Worm (Caenorhabditis elegans) whole organism, young adult: Measurements from ENCODE around the gene teg-1.

Experiments
- C06A6.2 ChIP-seq: fragments of 200-800 bp; sonication (Bioruptor generic); conservative IDR thresholded peaks from 2 replicates; pipeline ENCODE4 v1.3.6; 2022; ENCODE audit warnings: missing genetic modification characterization, missing compliant biosample characterization
- C17E4.6 ChIP-seq: fragments of 200-800 bp; sonication (Bioruptor generic); IDR thresholded peaks from 2 replicates; pipeline ENCODE4 v1.3.6; 2022; ENCODE audit warnings: missing genetic modification reagents, missing genetic modification characterization, missing compliant biosample characterization
- D2030.7 ChIP-seq: fragments of 200-800 bp; sonication (Bioruptor generic); IDR thresholded peaks from 2 replicates; pipeline ENCODE4 v1.3.6; 2022; ENCODE audit warnings: missing genetic modification reagents, missing genetic modification characterization, missing compliant biosample characterization
- F49E8.2 ChIP-seq: sonication (generic microtip); optimal IDR thresholded peaks from 3 replicates; lab custom pipeline; 2017; ENCODE audit warnings: missing genetic modification characterization, mild to moderate bottlenecking, missing compliant biosample characterization, antibody characterized with exemption, moderate library complexity; ENCODE audit not compliant: insufficient read depth
- F55B11.4 ChIP-seq: sonication (generic microtip); optimal IDR thresholded peaks from 2 replicates; lab custom pipeline; 2016; ENCODE audit warnings: missing compliant biosample characterization, missing genetic modification characterization, borderline replicate concordance; ENCODE audit not compliant: insufficient read depth
- Y56A3A.18 ChIP-seq: fragments of 200-800 bp; sonication (Bioruptor generic); IDR thresholded peaks from 2 replicates; pipeline ENCODE4 v1.3.6; 2022; ENCODE audit warnings: missing genetic modification reagents, missing genetic modification characterization, missing compliant biosample characterization
- Y67H2A.10 ChIP-seq: fragments of 200-800 bp; sonication (Bioruptor generic); conservative IDR thresholded peaks from 2 replicates; pipeline ENCODE4 v1.3.6; 2022; ENCODE audit warnings: missing genetic modification reagents, missing genetic modification characterization, missing compliant biosample characterization
- Y79H2A.3 ChIP-seq: fragments of 200-800 bp; sonication (Bioruptor generic); conservative IDR thresholded peaks from 2 replicates; pipeline ENCODE4 v1.3.6; 2022; ENCODE audit warnings: missing genetic modification reagents, missing genetic modification characterization, missing compliant biosample characterization
- ZK185.1 ChIP-seq: sonication (generic microtip); optimal IDR thresholded peaks from 2 replicates; lab custom pipeline; 2016; ENCODE audit warnings: mild to moderate bottlenecking, missing genetic modification characterization, missing compliant biosample characterization; ENCODE audit not compliant: poor library complexity, severe bottlenecking
- aptf-2 ChIP-seq: fragments of 200-800 bp; sonication (Bioruptor generic); conservative IDR thresholded peaks from 2 replicates; pipeline ENCODE4 v1.3.6; 2022; ENCODE audit warnings: missing genetic modification reagents, missing genetic modification characterization, missing compliant biosample characterization
- aptf-3 ChIP-seq: fragments of 200-800 bp; sonication (Bioruptor generic); IDR thresholded peaks from 2 replicates; pipeline ENCODE4 v1.3.6; 2022; ENCODE audit warnings: missing genetic modification characterization, missing compliant biosample characterization
- attf-5 ChIP-seq: fragments of 200-800 bp; sonication (Bioruptor generic); optimal IDR thresholded peaks from 2 replicates; lab custom pipeline; 2018; ENCODE audit warnings: mild to moderate bottlenecking, missing genetic modification characterization, missing compliant biosample characterization
- bed-2 ChIP-seq: fragments of 200-800 bp; sonication (Bioruptor generic); IDR thresholded peaks from 2 replicates; pipeline ENCODE4 v1.3.6; 2022; ENCODE audit warnings: missing genetic modification reagents, missing genetic modification characterization, missing compliant biosample characterization
- ceh-27 ChIP-seq: fragments of 200-800 bp; sonication (Bioruptor generic); optimal IDR thresholded peaks from 2 replicates; lab custom pipeline; 2018; ENCODE audit warnings: mild to moderate bottlenecking, missing genetic modification characterization, moderate library complexity, missing compliant biosample characterization
- ceh-58 ChIP-seq: fragments of 200-800 bp; sonication (Bioruptor generic); IDR thresholded peaks from 2 replicates; pipeline ENCODE4 v1.3.6; 2022; ENCODE audit warnings: missing genetic modification characterization, missing compliant biosample characterization
- dpl-1 ChIP-seq: fragments of 150-350 bp; optimal IDR thresholded peaks from 2 replicates; lab custom pipeline; 2014; ENCODE audit warnings: missing biosample characterization, missing genetic modification reagents, missing genetic modification characterization
- efl-1 ChIP-seq: fragments of 150-350 bp; optimal IDR thresholded peaks from 2 replicates; lab custom pipeline; 2014; ENCODE audit warnings: missing biosample characterization, missing genetic modification reagents, missing genetic modification characterization
- egl-18 ChIP-seq: fragments of 200-800 bp; sonication (Bioruptor generic); IDR thresholded peaks from 2 replicates; pipeline ENCODE4 v1.3.6; 2022; ENCODE audit warnings: missing genetic modification reagents, missing genetic modification characterization, missing compliant biosample characterization
- egl-44 ChIP-seq: fragments of 200-800 bp; sonication (Bioruptor generic); IDR thresholded peaks from 2 replicates; pipeline ENCODE4 v1.3.6; 2022; ENCODE audit warnings: missing genetic modification reagents, missing genetic modification characterization, missing compliant biosample characterization
- ets-4 ChIP-seq: fragments of 200-800 bp; sonication (Bioruptor generic); optimal IDR thresholded peaks from 2 replicates; lab custom pipeline; 2018; ENCODE audit warnings: mild to moderate bottlenecking, missing genetic modification characterization, missing compliant biosample characterization
- hmg-1.2 ChIP-seq: fragments of 200-800 bp; sonication (Bioruptor generic); IDR thresholded peaks from 2 replicates; pipeline ENCODE4 v1.3.6; 2022; ENCODE audit warnings: missing genetic modification reagents, missing genetic modification characterization, missing compliant biosample characterization
- let-607 ChIP-seq, 2 experiments: fragments of 200-800 bp in 1 of 2; sonication (Bioruptor generic) in 1 of 2; sonication (generic microtip) in 1 of 2; optimal IDR thresholded peaks; 2 replicates each; lab custom pipeline; 2016 to 2018; ENCODE audit warnings: mild to moderate bottlenecking in 2 of 2, missing compliant biosample characterization in 2 of 2, missing genetic modification characterization in 2 of 2, moderate library complexity in 2 of 2, missing genotype in 1 of 2
- lsl-1 ChIP-seq: fragments of 200-800 bp; sonication (Bioruptor generic); optimal IDR thresholded peaks from 2 replicates; lab custom pipeline; 2018; ENCODE audit warnings: mild to moderate bottlenecking, missing genetic modification characterization, moderate library complexity, missing compliant biosample characterization
- madf-3 ChIP-seq: fragments of 200-800 bp; sonication (Bioruptor generic); IDR thresholded peaks from 2 replicates; pipeline ENCODE4 v1.3.6; 2022; ENCODE audit warnings: missing genetic modification reagents, missing genetic modification characterization, missing compliant biosample characterization
- madf-6 ChIP-seq: fragments of 200-800 bp; sonication (Bioruptor generic); IDR thresholded peaks from 2 replicates; pipeline ENCODE4 v1.3.6; 2022; ENCODE audit warnings: missing genetic modification reagents, missing genetic modification characterization, missing compliant biosample characterization
- mel-28 ChIP-seq: sonication (generic microtip); optimal IDR thresholded peaks from 2 replicates; lab custom pipeline; 2016; ENCODE audit warnings: borderline replicate concordance, mild to moderate bottlenecking, missing genetic modification characterization, missing compliant biosample characterization
- nfyb-1 ChIP-seq: fragments of 200-800 bp; sonication (Bioruptor generic); IDR thresholded peaks from 2 replicates; pipeline ENCODE4 v1.3.6; 2022; ENCODE audit warnings: missing genetic modification reagents, missing genetic modification characterization, missing compliant biosample characterization
- rcor-1 ChIP-seq: fragments of 200-800 bp; sonication (Bioruptor generic); IDR thresholded peaks from 2 replicates; pipeline ENCODE4 v1.3.6; 2022; ENCODE audit warnings: missing genetic modification reagents, missing genetic modification characterization, missing compliant biosample characterization
- sptf-2 ChIP-seq: fragments of 200-800 bp; sonication (Bioruptor generic); optimal IDR thresholded peaks from 2 replicates; lab custom pipeline; 2018; ENCODE audit warnings: mild to moderate bottlenecking, missing genetic modification characterization, missing compliant biosample characterization
- tbp1 ChIP-seq: fragments of 200-800 bp; sonication (Bioruptor generic); optimal IDR thresholded peaks from 2 replicates; lab custom pipeline; 2018; ENCODE audit warnings: mild to moderate bottlenecking, missing genetic modification characterization, missing compliant biosample characterization
- unc-130 ChIP-seq: sonication (generic microtip); optimal IDR thresholded peaks from 2 replicates; lab custom pipeline; 2016; ENCODE audit warnings: missing genetic modification reagents, missing genetic modification characterization, missing compliant biosample characterization
- xnd-1 ChIP-seq: sonication (generic microtip); optimal IDR thresholded peaks from 2 replicates; lab custom pipeline; 2016; ENCODE audit warnings: missing genotype, missing genetic modification reagents, missing genetic modification characterization, missing compliant biosample characterization
- zfh-2 ChIP-seq: fragments of 200-800 bp; sonication (Bioruptor generic); conservative IDR thresholded peaks from 2 replicates; pipeline ENCODE4 v1.3.6; 2022; ENCODE audit warnings: missing genetic modification reagents, missing genetic modification characterization, missing compliant biosample characterization
- ztf-25 ChIP-seq: fragments of 200-800 bp; sonication (Bioruptor generic); IDR thresholded peaks from 2 replicates; pipeline ENCODE4 v1.3.6; 2022; ENCODE audit warnings: missing genetic modification reagents, missing genetic modification characterization, missing compliant biosample characterization
- ztf-6 ChIP-seq: fragments of 200-800 bp; sonication (Bioruptor generic); IDR thresholded peaks from 2 replicates; pipeline ENCODE4 v1.3.6; 2022; ENCODE audit warnings: missing genetic modification reagents, missing genetic modification characterization, missing compliant biosample characterization

The teg-1 gene

ce11 chrIII:11336072-11336471, 18.0 kb upstream of the teg-1 start (continued):
- TF ChIP-seq efl-1 (GFP tag; lab: Kevin White, UChicago) (no peak), let-607 (tag; optimal IDR thresholded peaks at IDR 0.05; lab: Kevin White, UChicago) (no peak), Y56A3A.18 (no peak), hmg-1.2 (GFP tag; lab: Robert Waterston, UW) (peak; percentile 11; the same call in 1 of the 2 replicates), ztf-25 (GFP tag; lab: Robert Waterston, UW) (no peak), D2030.7 (GFP tag; lab: Robert Waterston, UW) (no peak)

- TF ChIP-seq zfh-2 (GFP tag; lab: Robert Waterston, UW) (peak; percentile 78), Y79H2A.3 (GFP tag; lab: Robert Waterston, UW) (no peak), attf-5 (GFP tag; lab: Kevin White, UChicago) (no peak), F49E8.2 (tag; lab: Kevin White, UChicago) (no peak), ZK185.1 (tag; lab: Kevin White, UChicago) (no peak), D2030.7 (GFP tag; lab: Robert Waterston, UW) (no peak), rcor-1 (GFP tag; lab: Robert Waterston, UW) (no peak)
Measured at ce11 chrIII:11334346-11334745, 16.3 kb upstream of the teg-1 start.

ce11 chrIII:11333032-11333732, 15.2 kb upstream of the teg-1 start, which contains the start of gene T28D6.5:
TSS of gene T28D6.5 (plus strand) at chrIII:11333682.
- TF ChIP-seq dpl-1 (GFP tag; lab: Kevin White, UChicago) (no peak), tbp1 (GFP tag; lab: Kevin White, UChicago) (no peak), madf-6 (GFP tag; lab: Robert Waterston, UW) (no peak), egl-18 (GFP tag; lab: Robert Waterston, UW) (no peak), madf-3 (GFP tag; lab: Robert Waterston, UW) (no peak), let-607 (tag; optimal IDR thresholded peaks at IDR 0.05; lab: Kevin White, UChicago) (no peak), ztf-6 (no peak), aptf-3 (GFP tag; lab: Robert Waterston, UW) (no peak), efl-1 (GFP tag; lab: Kevin White, UChicago) (no peak), xnd-1 (no peak), bed-2 (no peak), C06A6.2 (GFP tag; lab: Robert Waterston, UW) (no peak), Y67H2A.10 (no peak), aptf-2 (GFP tag; lab: Robert Waterston, UW) (no peak)

- no peak for TF ChIP-seq lsl-1
- TF ChIP-seq sptf-2: no peak
- no peak for TF ChIP-seq C17E4.6 (GFP tag; lab: Robert Waterston, UW)
- no peak for TF ChIP-seq dpl-1 (GFP tag; lab: Kevin White, UChicago)
- TF ChIP-seq mel-28 (tag; lab: Kevin White, UChicago): no peak
- no peak for TF ChIP-seq madf-6 (GFP tag; lab: Robert Waterston, UW)
- TF ChIP-seq ets-4 (GFP tag; lab: Kevin White, UChicago): no peak
- no peak for TF ChIP-seq F55B11.4 (tag; lab: Kevin White, UChicago)
- TF ChIP-seq egl-18 (GFP tag; lab: Robert Waterston, UW): no peak
- no peak for TF ChIP-seq nfyb-1 (GFP tag; lab: Robert Waterston, UW)
- no peak for TF ChIP-seq egl-44 (GFP tag; lab: Robert Waterston, UW)
- no peak for TF ChIP-seq ceh-27 (GFP tag; lab: Kevin White, UChicago)
- TF ChIP-seq ceh-58 (GFP tag; lab: Robert Waterston, UW): no peak
- no peak for TF ChIP-seq unc-130 (GFP tag; lab: Kevin White, UChicago)
Measured at ce11 chrIII:11332306-11332705, 14.3 kb upstream of the teg-1 start.
